Fruit fly (Drosophila melanogaster): Measurements from ENCODE around the gene CG5704.

The CG5704 gene

dm6 chr3L:2158689-2159310 is 12.0 kb downstream of the CG5704 start (continued):
- no peak for TF ChIP-seq lov (optimal IDR thresholded peaks at IDR 0.05)
- 0 out of 3 replicates have a peak, but pooled peaks have one; percentile 37 for TF ChIP-seq lov (GFP tag; IDR thresholded peaks at IDR 0.05)
- peak; percentile 69 for TF ChIP-seq gsb-n (tag; optimal IDR thresholded peaks at IDR 0.05)
- 0 out of 3 replicates have a peak, but pooled peaks have one; percentile 48 for TF ChIP-seq z (GFP tag; IDR thresholded peaks at IDR 0.05)
- no peak for TF ChIP-seq repo (GFP tag; optimal IDR thresholded peaks at IDR 0.05)
- TF ChIP-seq ATbp (GFP tag; optimal IDR thresholded peaks at IDR 0.05) = peak; percentile 67
- 0 out of 3 replicates have a peak, but pooled peaks have one; percentile 27 for TF ChIP-seq CG3726 (GFP tag; IDR thresholded peaks at IDR 0.05)
- peak; percentile 25 for TF ChIP-seq CG12659 (GFP tag; optimal IDR thresholded peaks at IDR 0.05)
- peak; percentile 32; the same call in 1 of the 3 replicates for TF ChIP-seq ase (GFP tag; IDR thresholded peaks at IDR 0.05)
- peak; percentile 69 for TF ChIP-seq CG11504 (tag; optimal IDR thresholded peaks at IDR 0.05)
- peak; percentile 69 for TF ChIP-seq phol (tag; optimal IDR thresholded peaks at IDR 0.05)
- peak; percentile 8 for TF ChIP-seq Deaf1 (tag; optimal IDR thresholded peaks at IDR 0.05)
- TF ChIP-seq CG10543 (GFP tag; optimal IDR thresholded peaks at IDR 0.05) = no peak
- TF ChIP-seq Blimp-1 (GFP tag; optimal IDR thresholded peaks at IDR 0.05) = peak; percentile 96
- no peak for TF ChIP-seq CG4730 (GFP tag; IDR thresholded peaks at IDR 0.05)
- peak; percentile 10; the same call in 1 of the 2 replicates for TF ChIP-seq CG6689 (GFP tag; IDR thresholded peaks at IDR 0.05)
- TF ChIP-seq CG10959 (GFP tag; IDR thresholded peaks at IDR 0.05) = no peak
- TF ChIP-seq pan (optimal IDR thresholded peaks at IDR 0.05) = no peak
- no peak for TF ChIP-seq pan (GFP tag; optimal IDR thresholded peaks at IDR 0.05 in 1 of 2, IDR thresholded peaks at IDR 0.05 in 1 of 2)
- TF ChIP-seq CG4282 (GFP tag; optimal IDR thresholded peaks at IDR 0.05) = no peak
- TF ChIP-seq CG12104 (GFP tag; optimal IDR thresholded peaks at IDR 0.05) = peak; percentile 14
- TF ChIP-seq org-1 (GFP tag; optimal IDR thresholded peaks at IDR 0.05) = no peak
- TF ChIP-seq twi (tag; optimal IDR thresholded peaks at IDR 0.05) = peak; percentile 38
- no peak for TF ChIP-seq caup (GFP tag; optimal IDR thresholded peaks at IDR 0.05; ENCODE audit: severe bottlenecking)
- TF ChIP-seq CG2202 (tag; optimal IDR thresholded peaks at IDR 0.05) = peak; percentile 38
- TF ChIP-seq trem (tag; optimal IDR thresholded peaks at IDR 0.05) = peak; percentile 56
- no peak for TF ChIP-seq CG8944 (GFP tag; optimal IDR thresholded peaks at IDR 0.05)
- TF ChIP-seq tap (tag; optimal IDR thresholded peaks at IDR 0.05) = peak; percentile 34
- TF ChIP-seq Lhr (GFP tag; optimal IDR thresholded peaks at IDR 0.05) = no peak
- peak; percentile 62 for TF ChIP-seq HLH3B (GFP tag; IDR thresholded peaks at IDR 0.05)
- TF ChIP-seq CG17186 (GFP tag; optimal IDR thresholded peaks at IDR 0.05) = peak; percentile 14
- peak; percentile 56 for TF ChIP-seq CG13424 (tag; optimal IDR thresholded peaks at IDR 0.05)
- TF ChIP-seq amos (GFP tag; IDR thresholded peaks at IDR 0.05; ENCODE audit: partially characterized antibody) = no peak
- TF ChIP-seq stc (GFP tag; IDR thresholded peaks at IDR 0.05) = 0 out of 2 replicates have a peak, but pooled peaks have one; percentile 16
- TF ChIP-seq chif (GFP tag; optimal IDR thresholded peaks at IDR 0.05) = peak; percentile 2 to 46
- no peak for TF ChIP-seq kah (GFP tag; optimal IDR thresholded peaks at IDR 0.05)
- TF ChIP-seq Lim3 (GFP tag; IDR thresholded peaks at IDR 0.05) = no peak
- peak; percentile 15 for TF ChIP-seq jing (GFP tag; optimal IDR thresholded peaks at IDR 0.05)
- TF ChIP-seq slbo (GFP tag; IDR thresholded peaks at IDR 0.05) = peak; percentile 37
- TF ChIP-seq CG13775 (GFP tag; optimal IDR thresholded peaks at IDR 0.05) = peak; percentile 12
- no peak for TF ChIP-seq H2.0 (GFP tag; IDR thresholded peaks at IDR 0.05)
- TF ChIP-seq CG33557 (GFP tag; optimal IDR thresholded peaks at IDR 0.05) = peak; percentile 65
- TF ChIP-seq dm (GFP tag; optimal IDR thresholded peaks at IDR 0.05) = no peak
- TF ChIP-seq CG18599 (GFP tag; optimal IDR thresholded peaks at IDR 0.05) = peak; percentile 14
- peak; percentile 23; the same call in 1 of the 2 replicates for TF ChIP-seq E2f2 (GFP tag; IDR thresholded peaks at IDR 0.05)
- no peak for TF ChIP-seq D (optimal IDR thresholded peaks at IDR 0.05)
- TF ChIP-seq D (GFP tag; optimal IDR thresholded peaks at IDR 0.05) = peak; percentile 68
- peak; percentile 54 for TF ChIP-seq Asciz (GFP tag; optimal IDR thresholded peaks at IDR 0.05)
- TF ChIP-seq Elba2 (GFP tag; optimal IDR thresholded peaks at IDR 0.05) = no peak
- TF ChIP-seq Chrac-16 (GFP tag; optimal IDR thresholded peaks at IDR 0.05) = peak; percentile 25

Measured in whole organism, embryonic.